Worm (Caenorhabditis elegans) whole organism, L2 larva: ENCODE results near the gene W01H2.2.
A peak's percentile ranks its signal among the peaks of the same experiment; 100 is the strongest.
"Not testable (repeated sequence)": the region's sequence is repeated elsewhere in the genome, so short reads cannot be mapped to it uniquely, and the experiment has no call there.

ENCODE experiments used
- C34F6.9 ChIP-seq: fragments of 150-350 bp; optimal IDR thresholded peaks from 2 replicates; lab custom pipeline; 2014; ENCODE audit warnings: missing biosample characterization, missing genetic modification characterization
- F13H6.1 ChIP-seq: sonication (generic microtip); optimal IDR thresholded peaks from 2 replicates; lab custom pipeline; 2016; ENCODE audit warnings: missing genetic modification characterization, missing compliant biosample characterization
- Y55F3AM.14 ChIP-seq: fragments of 200-800 bp; sonication (Bioruptor generic); optimal IDR thresholded peaks from 2 replicates; lab custom pipeline; 2018; ENCODE audit warnings: mild to moderate bottlenecking, missing genetic modification characterization, missing compliant biosample characterization
- ZK546.5 ChIP-seq: sonication (generic microtip); optimal IDR thresholded peaks from 2 replicates; lab custom pipeline; 2017; ENCODE audit warnings: missing biosample characterization, missing genetic modification characterization
- aly-2 ChIP-seq: fragments of 150-350 bp; optimal IDR thresholded peaks from 2 replicates; lab custom pipeline; 2014; ENCODE audit warnings: missing biosample characterization, missing genetic modification characterization
- ama-1 ChIP-seq: fragments of 150-350 bp; optimal IDR thresholded peaks from 2 replicates; lab custom pipeline; 2018; ENCODE audit warnings: inconsistent platforms
- blmp-1 ChIP-seq: sonication (generic microtip); optimal IDR thresholded peaks from 2 replicates; lab custom pipeline; 2017; ENCODE audit warnings: missing genetic modification characterization, mild to moderate bottlenecking, missing compliant biosample characterization, antibody characterized with exemption, moderate library complexity; ENCODE audit not compliant: insufficient read depth
- ceh-16 ChIP-seq: fragments of 150-350 bp; optimal IDR thresholded peaks from 2 replicates; lab custom pipeline; 2014; ENCODE audit warnings: missing biosample characterization, missing genetic modification characterization
- dmd-4 ChIP-seq: sonication (generic microtip); optimal IDR thresholded peaks from 2 replicates; lab custom pipeline; 2017; ENCODE audit warnings: missing biosample characterization, missing genetic modification characterization
- egl-27 ChIP-seq: sonication (generic microtip); optimal IDR thresholded peaks from 3 replicates; lab custom pipeline; 2017; ENCODE audit warnings: missing biosample characterization, missing genetic modification reagents, missing genetic modification characterization
- elt-3 ChIP-seq: sonication (generic microtip); optimal IDR thresholded peaks from 2 replicates; lab custom pipeline; 2017; ENCODE audit warnings: missing biosample characterization, missing genetic modification characterization
- fos-1 ChIP-seq: fragments of 150-350 bp; optimal IDR thresholded peaks from 2 replicates; lab custom pipeline; 2014; ENCODE audit warnings: missing biosample characterization, missing genetic modification characterization
- gmeb-1 ChIP-seq: fragments of 150-350 bp; optimal IDR thresholded peaks from 2 replicates; lab custom pipeline; 2014; ENCODE audit warnings: missing biosample characterization, missing genetic modification characterization
- lin-13 ChIP-seq: fragments of 150-350 bp; optimal IDR thresholded peaks from 2 replicates; lab custom pipeline; 2014; ENCODE audit warnings: missing biosample characterization, missing genetic modification reagents, missing genetic modification characterization
- lin-39 ChIP-seq: fragments of 150-350 bp; optimal IDR thresholded peaks from 2 replicates; lab custom pipeline; 2014; ENCODE audit warnings: missing biosample characterization, missing genetic modification reagents, missing genetic modification characterization
- lsy-2 ChIP-seq, 2 experiments: fragments of 150-350 bp in 1 of 2; sonication (generic microtip) in 1 of 2; optimal IDR thresholded peaks; 2 replicates each; lab custom pipeline; 2014 to 2017; ENCODE audit warnings: missing biosample characterization in 2 of 2, missing genetic modification characterization in 2 of 2
- mab-5 ChIP-seq: fragments of 150-350 bp; optimal IDR thresholded peaks from 2 replicates; lab custom pipeline; 2014; ENCODE audit warnings: missing biosample characterization, missing genetic modification characterization
- mbf-1 ChIP-seq: sonication (generic microtip); optimal IDR thresholded peaks from 2 replicates; lab custom pipeline; 2017; ENCODE audit warnings: missing biosample characterization, missing genetic modification characterization
- mdl-1 ChIP-seq, 2 experiments: fragments of 150-350 bp in 1 of 2; sonication (generic microtip) in 1 of 2; optimal IDR thresholded peaks; 2 replicates each; lab custom pipeline; 2017; ENCODE audit warnings: missing biosample characterization in 2 of 2, missing genetic modification characterization in 2 of 2
- nhr-10 ChIP-seq: sonication (generic microtip); optimal IDR thresholded peaks from 2 replicates; lab custom pipeline; 2017; ENCODE audit warnings: missing biosample characterization, missing genetic modification characterization
- nhr-11 ChIP-seq: fragments of 150-350 bp; optimal IDR thresholded peaks from 2 replicates; lab custom pipeline; 2014; ENCODE audit warnings: missing biosample characterization, missing genetic modification characterization
- nhr-129 ChIP-seq: fragments of 150-350 bp; optimal IDR thresholded peaks from 2 replicates; lab custom pipeline; 2014; ENCODE audit warnings: missing biosample characterization, missing genetic modification characterization
- nhr-21 ChIP-seq: fragments of 150-350 bp; optimal IDR thresholded peaks from 2 replicates; lab custom pipeline; 2014; ENCODE audit warnings: missing biosample characterization, missing genetic modification characterization
- nhr-25 ChIP-seq: fragments of 150-350 bp; sonication (generic microtip); optimal IDR thresholded peaks from 3 replicates; lab custom pipeline; 2014; ENCODE audit warnings: missing biosample characterization, missing genetic modification characterization
- nhr-6 ChIP-seq: fragments of 150-350 bp; optimal IDR thresholded peaks from 2 replicates; lab custom pipeline; 2014; ENCODE audit warnings: missing biosample characterization, missing genetic modification characterization
- nhr-77 ChIP-seq: fragments of 150-350 bp; optimal IDR thresholded peaks from 2 replicates; lab custom pipeline; 2014; ENCODE audit warnings: missing biosample characterization, missing genetic modification characterization
- peb-1 ChIP-seq: fragments of 150-350 bp; optimal IDR thresholded peaks from 2 replicates; lab custom pipeline; 2014; ENCODE audit warnings: missing biosample characterization, missing genetic modification characterization
- sem-4 ChIP-seq: fragments of 150-350 bp; optimal IDR thresholded peaks from 2 replicates; lab custom pipeline; 2014; ENCODE audit warnings: missing biosample characterization, missing genetic modification reagents, missing genetic modification characterization
- skn-1 ChIP-seq: sonication (generic microtip); optimal IDR thresholded peaks from 2 replicates; lab custom pipeline; 2017; ENCODE audit warnings: missing biosample characterization, missing genetic modification characterization
- sma-3 ChIP-seq: sonication (generic microtip); optimal IDR thresholded peaks from 2 replicates; lab custom pipeline; 2016; ENCODE audit warnings: missing genetic modification reagents, missing genetic modification characterization, missing compliant biosample characterization
- sma-9 ChIP-seq, 2 experiments: fragments of 150-350 bp in 1 of 2; sonication (generic microtip) in 1 of 2; optimal IDR thresholded peaks; 2 replicates each; lab custom pipeline; 2014 to 2016; ENCODE audit warnings: missing genetic modification characterization in 2 of 2, mild to moderate bottlenecking in 1 of 2, missing biosample characterization in 1 of 2, missing compliant biosample characterization in 1 of 2, missing genetic modification reagents in 1 of 2, moderate library complexity in 1 of 2
- unc-55 ChIP-seq: fragments of 150-350 bp; sonication (generic microtip); optimal IDR thresholded peaks from 3 replicates; lab custom pipeline; 2014; ENCODE audit warnings: missing biosample characterization, missing genetic modification reagents, missing genetic modification characterization
- unc-62 ChIP-seq: fragments of 150-350 bp; optimal IDR thresholded peaks from 2 replicates; lab custom pipeline; 2014; ENCODE audit warnings: missing biosample characterization, missing genetic modification reagents, missing genetic modification characterization
- zag-1 ChIP-seq: fragments of 150-350 bp; optimal IDR thresholded peaks from 2 replicates; lab custom pipeline; 2014; ENCODE audit warnings: missing biosample characterization, missing genetic modification characterization
- ztf-1 ChIP-seq: fragments of 200-800 bp; sonication (Bioruptor generic); conservative IDR thresholded peaks from 2 replicates; pipeline ENCODE4 v1.3.6; 2022; ENCODE audit warnings: missing genetic modification characterization, missing compliant biosample characterization
- ztf-11 ChIP-seq: sonication (generic microtip); optimal IDR thresholded peaks from 2 replicates; lab custom pipeline; 2017; ENCODE audit warnings: missing biosample characterization, missing genetic modification characterization
- ztf-4 ChIP-seq: fragments of 150-350 bp; optimal IDR thresholded peaks from 2 replicates; lab custom pipeline; 2014; ENCODE audit warnings: missing biosample characterization, missing genetic modification characterization

Gene W01H2.2

ce11 chrX:4207385-4207784 is 10.9 kb downstream of the W01H2.2 start, which contains the start of gene F20B6.9:
F20B6.9 (minus strand) TSS chrX:4207485.
- not testable (repeated sequence) for TF ChIP-seq elt-3; gmeb-1; lin-13 (GFP tag; lab: Kevin White, UChicago)

- TF ChIP-seq peb-1 (tag; lab: Kevin White, UChicago); C34F6.9 (tag; lab: Kevin White, UChicago); unc-55: not testable (repeated sequence)
These were observed 16.1 kb downstream of the W01H2.2 start, which contains the start of gene F20B6.6 for ce11 chrX:4202114-4202513. F20B6.6 (minus strand) TSS chrX:4202214.

ce11 chrX:4199829-4200228 is 18.4 kb downstream of the W01H2.2 start, which contains the start of gene F20B6.5:
F20B6.5 (minus strand) TSS chrX:4199929.
- TF ChIP-seq gmeb-1; mab-5 (tag; lab: Kevin White, UChicago); ceh-16 (tag; lab: Kevin White, UChicago): not testable (repeated sequence)

- TF ChIP-seq dmd-4 (no peak), ceh-16 (tag; lab: Kevin White, UChicago) (no peak), lin-13 (GFP tag; lab: Kevin White, UChicago) (no peak), Y55F3AM.14 (no peak), ama-1 (lab: Kevin White, UChicago) (no peak), elt-3 (no peak), fos-1 (tag; lab: Kevin White, UChicago) (no peak), peb-1 (tag; lab: Kevin White, UChicago) (no peak), nhr-129 (tag; lab: Kevin White, UChicago) (no peak), unc-62 (no peak), nhr-11 (tag; lab: Kevin White, UChicago) (no peak), ztf-11 (tag; lab: Kevin White, UChicago) (no peak), skn-1 (no peak), mbf-1 (no peak), ZK546.5 (tag; lab: Kevin White, UChicago) (no peak)
These were observed 21.8 kb downstream of the W01H2.2 start, which contains the start of gene F20B6.4 for ce11 chrX:4196431-4196830. F20B6.4 (minus strand) TSS chrX:4196531.

- TF ChIP-seq nhr-21 (tag; lab: Kevin White, UChicago) (peak; percentile 5), lsy-2 (tag; optimal IDR thresholded peaks at IDR 0.05; lab: Kevin White, UChicago) (no peak), ztf-4 (peak; percentile 20), gmeb-1 (peak; percentile 25), nhr-10 (tag; lab: Kevin White, UChicago) (no peak), mdl-1 (tag; optimal IDR thresholded peaks at IDR 0.05; lab: Kevin White, UChicago) (no peak)
These were observed 25.2 kb downstream of the W01H2.2 start for ce11 chrX:4193080-4193479.

ce11 chrX:4192235-4192634 is 26.0 kb downstream of the W01H2.2 start:
- TF ChIP-seq mab-5 (tag; lab: Kevin White, UChicago) (no peak), peb-1 (tag; lab: Kevin White, UChicago) (no peak), ztf-11 (tag; lab: Kevin White, UChicago) (no peak), Y55F3AM.14 (no peak)

ce11 chrX:4190537-4191144 is 27.6 kb downstream of the W01H2.2 start, which contains the start of gene vha-12:
vha-12 (plus strand) TSS chrX:4191094.
- TF ChIP-seq unc-62 (no peak), peb-1 (tag; lab: Kevin White, UChicago) (no peak), zag-1 (peak; percentile 79), fos-1 (tag; lab: Kevin White, UChicago) (peak; percentile 83), lsy-2 (tag; optimal IDR thresholded peaks at IDR 0.05; lab: Kevin White, UChicago) (peak; percentile 71 to 92), lin-39 (tag; lab: Kevin White, UChicago) (no peak), sma-3 (GFP tag; lab: Kevin White, UChicago) (peak; percentile 96), blmp-1 (tag; lab: Kevin White, UChicago) (peak; percentile 56), unc-55 (peak; percentile 93), mdl-1 (tag; optimal IDR thresholded peaks at IDR 0.05; lab: Kevin White, UChicago) (peak; percentile 54 to 65), egl-27 (tag; lab: Kevin White, UChicago) (peak; percentile 89), mab-5 (tag; lab: Kevin White, UChicago) (peak; percentile 78), Y55F3AM.14 (no peak), lin-13 (GFP tag; lab: Kevin White, UChicago) (peak; percentile 90), F13H6.1 (tag; lab: Kevin White, UChicago) (peak; percentile 94), sem-4 (tag; lab: Kevin White, UChicago) (peak; percentile 87), nhr-10 (tag; lab: Kevin White, UChicago) (peak; percentile 48), nhr-6 (tag; lab: Kevin White, UChicago) (peak; percentile 71), dmd-4 (no peak), ztf-1 (GFP tag; lab: Robert Waterston, UW) (no peak), aly-2 (tag; lab: Kevin White, UChicago) (no peak), sma-9 (GFP tag; optimal IDR thresholded peaks at IDR 0.05; lab: Kevin White, UChicago) (peak; percentile 93), sma-9 (tag; optimal IDR thresholded peaks at IDR 0.05; lab: Kevin White, UChicago) (no peak), ztf-4 (peak; percentile 62), ama-1 (lab: Kevin White, UChicago) (peak; percentile 64), nhr-77 (tag; lab: Kevin White, UChicago) (peak; percentile 17), nhr-25 (tag; lab: Kevin White, UChicago) (peak; percentile 91), ztf-11 (tag; lab: Kevin White, UChicago) (no peak)
